Worm (Caenorhabditis elegans) whole organism, young adult: Measurements from ENCODE around the gene mrp-4.
A peak's percentile ranks its signal among the peaks of the same experiment; 100 is the strongest.

ENCODE experiments used
- B0019.2 ChIP-seq: fragments of 200-800 bp; sonication (Bioruptor generic); conservative IDR thresholded peaks from 2 replicates; pipeline ENCODE4 v1.3.6; 2022; ENCODE audit warnings: missing genetic modification reagents, missing genetic modification characterization, missing compliant biosample characterization
- B0035.1 ChIP-seq: sonication (generic microtip); optimal IDR thresholded peaks from 2 replicates; lab custom pipeline; 2016; ENCODE audit warnings: missing genetic modification characterization, mild to moderate bottlenecking, missing compliant biosample characterization, missing genotype, missing genetic modification reagents
- B0261.1 ChIP-seq: sonication (generic microtip); optimal IDR thresholded peaks from 2 replicates; lab custom pipeline; 2016; ENCODE audit warnings: mild to moderate bottlenecking, missing genetic modification characterization, moderate library complexity, missing compliant biosample characterization
- C17E4.6 ChIP-seq: fragments of 200-800 bp; sonication (Bioruptor generic); IDR thresholded peaks from 2 replicates; pipeline ENCODE4 v1.3.6; 2022; ENCODE audit warnings: missing genetic modification reagents, missing genetic modification characterization, missing compliant biosample characterization
- F10E7.11 ChIP-seq: sonication (generic microtip); optimal IDR thresholded peaks from 2 replicates; lab custom pipeline; 2017; ENCODE audit warnings: mild to moderate bottlenecking, missing genetic modification characterization, moderate library complexity, missing compliant biosample characterization
- F22D6.2 ChIP-seq: sonication (generic microtip); optimal IDR thresholded peaks from 2 replicates; lab custom pipeline; 2016; ENCODE audit warnings: mild to moderate bottlenecking, missing genetic modification characterization, missing compliant biosample characterization
- F23B12.7 ChIP-seq: sonication (generic microtip); optimal IDR thresholded peaks from 2 replicates; lab custom pipeline; 2017; ENCODE audit warnings: missing genetic modification characterization, mild to moderate bottlenecking, missing compliant biosample characterization, antibody characterized with exemption, moderate library complexity; ENCODE audit not compliant: insufficient read depth
- F33H1.4 ChIP-seq: fragments of 200-800 bp; sonication (Bioruptor generic); IDR thresholded peaks from 2 replicates; pipeline ENCODE4 v1.3.6; 2022; ENCODE audit warnings: missing genetic modification reagents, missing genetic modification characterization, missing compliant biosample characterization
- F37B4.10 ChIP-seq: fragments of 200-800 bp; sonication (Bioruptor generic); IDR thresholded peaks from 2 replicates; pipeline ENCODE4 v1.3.6; 2022; ENCODE audit warnings: missing genetic modification characterization, missing compliant biosample characterization
- F52B5.7 ChIP-seq: sonication (generic microtip); optimal IDR thresholded peaks from 2 replicates; lab custom pipeline; 2016; ENCODE audit warnings: mild to moderate bottlenecking, missing genetic modification characterization, missing compliant biosample characterization
- K12H6.12 ChIP-seq: fragments of 200-800 bp; sonication (Bioruptor generic); optimal IDR thresholded peaks from 2 replicates; lab custom pipeline; 2018; ENCODE audit warnings: mild to moderate bottlenecking, missing genetic modification characterization, missing compliant biosample characterization
- Y53F4B.3 ChIP-seq: fragments of 200-800 bp; sonication (Bioruptor generic); IDR thresholded peaks from 2 replicates; pipeline ENCODE4 v1.3.6; 2022; ENCODE audit warnings: missing genetic modification reagents, missing genetic modification characterization, missing compliant biosample characterization
- aptf-3 ChIP-seq: fragments of 200-800 bp; sonication (Bioruptor generic); IDR thresholded peaks from 2 replicates; pipeline ENCODE4 v1.3.6; 2022; ENCODE audit warnings: missing genetic modification characterization, missing compliant biosample characterization
- attf-3 ChIP-seq: fragments of 200-800 bp; sonication (Bioruptor generic); conservative IDR thresholded peaks from 2 replicates; pipeline ENCODE4 v1.3.6; 2022; ENCODE audit warnings: missing genetic modification reagents, missing genetic modification characterization, missing compliant biosample characterization
- bed-1 ChIP-seq: fragments of 200-800 bp; sonication (Bioruptor generic); IDR thresholded peaks from 2 replicates; pipeline ENCODE4 v1.3.6; 2022; ENCODE audit warnings: missing genetic modification reagents, missing genetic modification characterization, missing compliant biosample characterization
- ceh-27 ChIP-seq: fragments of 200-800 bp; sonication (Bioruptor generic); optimal IDR thresholded peaks from 2 replicates; lab custom pipeline; 2018; ENCODE audit warnings: mild to moderate bottlenecking, missing genetic modification characterization, moderate library complexity, missing compliant biosample characterization
- ceh-40 ChIP-seq: fragments of 200-800 bp; sonication (Bioruptor generic); IDR thresholded peaks from 2 replicates; pipeline ENCODE4 v1.3.6; 2022; ENCODE audit warnings: missing genetic modification characterization, missing compliant biosample characterization
- die-1 ChIP-seq: sonication (generic microtip); optimal IDR thresholded peaks from 2 replicates; lab custom pipeline; 2016; ENCODE audit warnings: missing genotype, mild to moderate bottlenecking, missing genetic modification characterization, missing compliant biosample characterization
- dox-1 ChIP-seq: fragments of 200-800 bp; sonication (Bioruptor generic); IDR thresholded peaks from 2 replicates; pipeline ENCODE4 v1.3.6; 2022; ENCODE audit warnings: missing genetic modification reagents, missing genetic modification characterization, missing compliant biosample characterization
- dpl-1 ChIP-seq: fragments of 150-350 bp; optimal IDR thresholded peaks from 2 replicates; lab custom pipeline; 2014; ENCODE audit warnings: missing biosample characterization, missing genetic modification reagents, missing genetic modification characterization
- egl-44 ChIP-seq: fragments of 200-800 bp; sonication (Bioruptor generic); IDR thresholded peaks from 2 replicates; pipeline ENCODE4 v1.3.6; 2022; ENCODE audit warnings: missing genetic modification reagents, missing genetic modification characterization, missing compliant biosample characterization
- hmg-20 ChIP-seq: fragments of 200-800 bp; sonication (Bioruptor generic); IDR thresholded peaks from 2 replicates; pipeline ENCODE4 v1.3.6; 2022; ENCODE audit warnings: missing genetic modification reagents, missing genetic modification characterization, missing compliant biosample characterization
- let-607 ChIP-seq, 2 experiments: fragments of 200-800 bp in 1 of 2; sonication (Bioruptor generic) in 1 of 2; sonication (generic microtip) in 1 of 2; optimal IDR thresholded peaks; 2 replicates each; lab custom pipeline; 2016 to 2018; ENCODE audit warnings: mild to moderate bottlenecking in 2 of 2, missing compliant biosample characterization in 2 of 2, missing genetic modification characterization in 2 of 2, moderate library complexity in 2 of 2, missing genotype in 1 of 2
- lin-54 ChIP-seq: fragments of 200-800 bp; sonication (Bioruptor generic); optimal IDR thresholded peaks from 2 replicates; lab custom pipeline; 2018; ENCODE audit warnings: mild to moderate bottlenecking, missing genetic modification characterization, missing compliant biosample characterization
- lir-1 ChIP-seq: fragments of 200-800 bp; sonication (Bioruptor generic); conservative IDR thresholded peaks from 2 replicates; pipeline ENCODE4 v1.3.6; 2022; ENCODE audit warnings: missing genetic modification reagents, missing genetic modification characterization, missing compliant biosample characterization
- madf-3 ChIP-seq: fragments of 200-800 bp; sonication (Bioruptor generic); IDR thresholded peaks from 2 replicates; pipeline ENCODE4 v1.3.6; 2022; ENCODE audit warnings: missing genetic modification reagents, missing genetic modification characterization, missing compliant biosample characterization
- madf-8 ChIP-seq: fragments of 200-800 bp; sonication (Bioruptor generic); conservative IDR thresholded peaks from 2 replicates; pipeline ENCODE4 v1.3.6; 2022; ENCODE audit warnings: missing genetic modification reagents, missing genetic modification characterization, missing compliant biosample characterization
- mcd-1 ChIP-seq: fragments of 200-800 bp; sonication (Bioruptor generic); IDR thresholded peaks from 2 replicates; pipeline ENCODE4 v1.3.6; 2022; ENCODE audit warnings: missing genetic modification reagents, missing genetic modification characterization, missing compliant biosample characterization
- mes-4 ChIP-seq: sonication (generic microtip); optimal IDR thresholded peaks from 2 replicates; lab custom pipeline; 2016; ENCODE audit warnings: missing genotype, missing genetic modification characterization, missing compliant biosample characterization
- nfyb-1 ChIP-seq: fragments of 200-800 bp; sonication (Bioruptor generic); IDR thresholded peaks from 2 replicates; pipeline ENCODE4 v1.3.6; 2022; ENCODE audit warnings: missing genetic modification reagents, missing genetic modification characterization, missing compliant biosample characterization
- nhr-90 ChIP-seq: sonication (generic microtip); optimal IDR thresholded peaks from 2 replicates; lab custom pipeline; 2016; ENCODE audit warnings: missing genotype, mild to moderate bottlenecking, missing genetic modification characterization, missing compliant biosample characterization
- pbrm-1 ChIP-seq: fragments of 200-800 bp; sonication (Bioruptor generic); IDR thresholded peaks from 2 replicates; pipeline ENCODE4 v1.3.6; 2022; ENCODE audit warnings: missing genetic modification reagents, missing genetic modification characterization, missing compliant biosample characterization
- pha-4 ChIP-seq: fragments of 150-350 bp; sonication (generic microtip); optimal IDR thresholded peaks from 2 replicates; lab custom pipeline; 2014; ENCODE audit warnings: missing biosample characterization, missing genetic modification reagents, missing genetic modification characterization
- rcor-1 ChIP-seq: fragments of 200-800 bp; sonication (Bioruptor generic); IDR thresholded peaks from 2 replicates; pipeline ENCODE4 v1.3.6; 2022; ENCODE audit warnings: missing genetic modification reagents, missing genetic modification characterization, missing compliant biosample characterization
- rec-8 ChIP-seq, 2 experiments: sonication (generic microtip); optimal IDR thresholded peaks; 2 replicates each; lab custom pipeline; 2016; ENCODE audit warnings: mild to moderate bottlenecking in 2 of 2, missing genetic modification characterization in 2 of 2, missing genetic modification reagents in 2 of 2, missing genotype in 2 of 2, missing biosample characterization in 1 of 2, missing compliant biosample characterization in 1 of 2, moderate library complexity in 1 of 2
- repo-1 ChIP-seq: sonication (generic microtip); optimal IDR thresholded peaks from 2 replicates; lab custom pipeline; 2017; ENCODE audit warnings: mild to moderate bottlenecking, missing genetic modification characterization, missing compliant biosample characterization
- sea-2 ChIP-seq: fragments of 200-800 bp; sonication (Bioruptor generic); IDR thresholded peaks from 2 replicates; pipeline ENCODE4 v1.3.6; 2022; ENCODE audit warnings: missing genetic modification characterization, missing compliant biosample characterization
- sptf-2 ChIP-seq: fragments of 200-800 bp; sonication (Bioruptor generic); optimal IDR thresholded peaks from 2 replicates; lab custom pipeline; 2018; ENCODE audit warnings: mild to moderate bottlenecking, missing genetic modification characterization, missing compliant biosample characterization
- xnd-1 ChIP-seq: sonication (generic microtip); optimal IDR thresholded peaks from 2 replicates; lab custom pipeline; 2016; ENCODE audit warnings: missing genotype, missing genetic modification reagents, missing genetic modification characterization, missing compliant biosample characterization
- zfh-2 ChIP-seq: fragments of 200-800 bp; sonication (Bioruptor generic); conservative IDR thresholded peaks from 2 replicates; pipeline ENCODE4 v1.3.6; 2022; ENCODE audit warnings: missing genetic modification reagents, missing genetic modification characterization, missing compliant biosample characterization
- zim-3 ChIP-seq: sonication (generic microtip); optimal IDR thresholded peaks from 2 replicates; lab custom pipeline; 2017; ENCODE audit warnings: mild to moderate bottlenecking, missing genetic modification characterization, moderate library complexity, missing compliant biosample characterization
- ztf-28 ChIP-seq: fragments of 200-800 bp; sonication (Bioruptor generic); IDR thresholded peaks from 2 replicates; pipeline ENCODE4 v1.3.6; 2022; ENCODE audit warnings: missing genetic modification reagents, missing genetic modification characterization, missing compliant biosample characterization

mrp-4 gene

ce11 chrX:9932226-9932773 is 48.2 kb downstream of the mrp-4 start, which contains the start of gene tsp-21 (continued):
- TF ChIP-seq K12H6.12 (tag; lab: Kevin White, UChicago) (peak; percentile 61), rec-8 (tag; optimal IDR thresholded peaks at IDR 0.05; lab: Kevin White, UChicago) (no peak), F22D6.2 (tag; lab: Kevin White, UChicago) (no peak), ztf-28 (GFP tag; lab: Robert Waterston, UW) (no peak), die-1 (tag; lab: Kevin White, UChicago) (peak; percentile 11), B0019.2 (GFP tag; lab: Robert Waterston, UW) (no peak), F37B4.10 (GFP tag; lab: Robert Waterston, UW) (no peak), F23B12.7 (no peak), madf-8 (GFP tag; lab: Robert Waterston, UW) (no peak), mcd-1 (GFP tag; lab: Robert Waterston, UW) (peak; percentile 53; the same call in 1 of the 2 replicates), lin-54 (GFP tag; lab: Kevin White, UChicago) (peak; percentile 9), zfh-2 (GFP tag; lab: Robert Waterston, UW) (peak; percentile 83), hmg-20 (GFP tag; lab: Robert Waterston, UW) (no peak), pbrm-1 (0 out of 2 replicates have a peak, but pooled peaks have one; percentile 16), attf-3 (GFP tag; lab: Robert Waterston, UW) (no peak), nfyb-1 (peak; percentile 53; the same call in 1 of the 2 replicates), aptf-3 (GFP tag; lab: Robert Waterston, UW) (no peak), bed-1 (GFP tag; lab: Robert Waterston, UW) (no peak), pha-4 (tag; lab: Kevin White, UChicago) (no peak), F52B5.7 (tag; lab: Kevin White, UChicago) (no peak), Y53F4B.3 (no peak), rcor-1 (peak; percentile 31; the same call in 1 of the 2 replicates), C17E4.6 (peak; percentile 59; the same call in 1 of the 2 replicates), mes-4 (no peak), ceh-27 (GFP tag; lab: Kevin White, UChicago) (peak; percentile 89)

- TF ChIP-seq madf-3 (GFP tag; lab: Robert Waterston, UW): no peak
- TF ChIP-seq let-607 (tag; optimal IDR thresholded peaks at IDR 0.05; lab: Kevin White, UChicago): no peak
- no peak for TF ChIP-seq repo-1 (tag; lab: Kevin White, UChicago)
- TF ChIP-seq nhr-90 (tag; lab: Kevin White, UChicago): no peak
- no peak for TF ChIP-seq egl-44 (GFP tag; lab: Robert Waterston, UW)
- no peak for TF ChIP-seq C17E4.6
- no peak for TF ChIP-seq dpl-1 (GFP tag; lab: Kevin White, UChicago)
- TF ChIP-seq xnd-1 (tag; lab: Kevin White, UChicago): no peak
- no peak for TF ChIP-seq B0261.1 (tag; lab: Kevin White, UChicago)
- TF ChIP-seq rcor-1: no peak
- no peak for TF ChIP-seq sptf-2 (GFP tag; lab: Kevin White, UChicago)
- TF ChIP-seq B0035.1: no peak
- TF ChIP-seq dox-1 (GFP tag; lab: Robert Waterston, UW): no peak
- TF ChIP-seq F33H1.4: no peak
- no peak for TF ChIP-seq lir-1
- TF ChIP-seq ceh-40 (GFP tag; lab: Robert Waterston, UW): no peak
- TF ChIP-seq F10E7.11 (tag; lab: Kevin White, UChicago): no peak
- no peak for TF ChIP-seq sea-2 (GFP tag; lab: Robert Waterston, UW)
- TF ChIP-seq zim-3 (tag; lab: Kevin White, UChicago): no peak
These were observed 49.4 kb downstream of the mrp-4 start for ce11 chrX:9933291-9934008.
